Fruit fly (Drosophila melanogaster): ENCODE measurements around the gene wol.

wol gene

dm6 chr2L:8296395-8296794, 6.4 kb downstream of the wol start (continued):
- TF ChIP-seq Stat92E (GFP tag; optimal IDR thresholded peaks at IDR 0.05), result no peak
- TF ChIP-seq CG2116 (GFP tag; optimal IDR thresholded peaks at IDR 0.05), result no peak
- TF ChIP-seq HLH3B (GFP tag; IDR thresholded peaks at IDR 0.05), result no peak
- peak; percentile 94 for TF ChIP-seq CG4360 (GFP tag; IDR thresholded peaks at IDR 0.05)
- TF ChIP-seq CG11696 (GFP tag; IDR thresholded peaks at IDR 0.05), result no peak
- peak; percentile 5 for TF ChIP-seq gem (tag; optimal IDR thresholded peaks at IDR 0.05)
- TF ChIP-seq corto (GFP tag; optimal IDR thresholded peaks at IDR 0.05), result no peak
- no peak for TF ChIP-seq chn (GFP tag; optimal IDR thresholded peaks at IDR 0.05)
- TF ChIP-seq Deaf1 (tag; optimal IDR thresholded peaks at IDR 0.05), result no peak
- 0 out of 3 replicates have a peak, but pooled peaks have one; percentile 13 for TF ChIP-seq CG6791 (GFP tag; IDR thresholded peaks at IDR 0.05; ENCODE audit: partially characterized antibody)
- no peak for TF ChIP-seq Kr (GFP tag; optimal IDR thresholded peaks at IDR 0.05)
- no peak for TF ChIP-seq sisA (GFP tag; IDR thresholded peaks at IDR 0.05)
- TF ChIP-seq CG14860 (GFP tag; IDR thresholded peaks at IDR 0.05; ENCODE audit: partially characterized antibody), result no peak
- peak; percentile 24 for TF ChIP-seq CG13894 (tag; optimal IDR thresholded peaks at IDR 0.05)
- peak; percentile 16 for TF ChIP-seq CG18599 (GFP tag; optimal IDR thresholded peaks at IDR 0.05)
- no peak for TF ChIP-seq Sry-δ (GFP tag; optimal IDR thresholded peaks at IDR 0.05)
- no peak for TF ChIP-seq CG5953 (GFP tag; IDR thresholded peaks at IDR 0.05)
- peak; percentile 41 for TF ChIP-seq Med (GFP tag)
- no peak for TF ChIP-seq PHDP (tag; optimal IDR thresholded peaks at IDR 0.05)
- TF ChIP-seq her (GFP tag; optimal IDR thresholded peaks at IDR 0.05), result no peak
- no peak for TF ChIP-seq CG18476 (GFP tag; optimal IDR thresholded peaks at IDR 0.05)
- no peak for TF ChIP-seq CG8478 (optimal IDR thresholded peaks at IDR 0.05)
- no peak for TF ChIP-seq CG15073 (GFP tag; optimal IDR thresholded peaks at IDR 0.05)
- TF ChIP-seq CG7556 (GFP tag; optimal IDR thresholded peaks at IDR 0.05), result peak; percentile 11
- peak; percentile 31; the same call in 1 of the 2 replicates for TF ChIP-seq chm (GFP tag; IDR thresholded peaks at IDR 0.05)
- TF ChIP-seq CG7745 (tag; optimal IDR thresholded peaks at IDR 0.05), result peak; percentile 14
- TF ChIP-seq oc (tag; optimal IDR thresholded peaks at IDR 0.05), result peak; percentile 22

- TF ChIP-seq lbe (GFP tag; optimal IDR thresholded peaks at IDR 0.05) (no peak), Med (GFP tag) (peak; percentile 49), CHES-1-like (GFP tag; optimal IDR thresholded peaks at IDR 0.05) (no peak), CrebB (tag; optimal IDR thresholded peaks at IDR 0.05) (no peak), chinmo (GFP tag; IDR thresholded peaks at IDR 0.05; ENCODE audit: partially characterized antibody) (0 out of 4 replicates have a peak, but pooled peaks have one; percentile 56), NfI (GFP tag; optimal IDR thresholded peaks at IDR 0.05) (no peak), Pdp1 (GFP tag; optimal IDR thresholded peaks at IDR 0.05) (no peak), crol (GFP tag; IDR thresholded peaks at IDR 0.05) (peak; percentile 36; the same call in 1 of the 2 replicates), onecut (GFP tag; IDR thresholded peaks at IDR 0.05) (no peak), gcm2 (GFP tag; optimal IDR thresholded peaks at IDR 0.05) (no peak), Bdp1 (GFP tag; optimal IDR thresholded peaks at IDR 0.05) (no peak), Side (GFP tag; optimal IDR thresholded peaks at IDR 0.05) (no peak), D (optimal IDR thresholded peaks at IDR 0.05) (no peak), D (GFP tag; optimal IDR thresholded peaks at IDR 0.05) (no peak), Mes4 (GFP tag; optimal IDR thresholded peaks at IDR 0.05) (no peak), CG10147 (GFP tag; optimal IDR thresholded peaks at IDR 0.05) (no peak), CG15269 (tag; optimal IDR thresholded peaks at IDR 0.05) (peak; percentile 15), oc (tag; optimal IDR thresholded peaks at IDR 0.05) (peak; percentile 84)
These were observed 8.7 kb downstream of the wol start for dm6 chr2L:8294043-8294442.
